Fruit fly (Drosophila melanogaster) whole organism, pupa: ENCODE data around the gene CG43445.

Experiments used
- CG15710 ChIP-seq: fragments of 200-800 bp; sonication (Bioruptor generic); optimal IDR thresholded peaks from 2 replicates; lab custom pipeline; 2018; ENCODE audit warnings: missing biosample characterization, mild to moderate bottlenecking, missing genetic modification characterization, moderate library complexity
- CG8159 ChIP-seq: fragments of 200-800 bp; sonication (Bioruptor generic); optimal IDR thresholded peaks from 3 replicates; lab custom pipeline; 2018; ENCODE audit warnings: missing biosample characterization, mild to moderate bottlenecking, missing genetic modification characterization, moderate library complexity

DNA sequence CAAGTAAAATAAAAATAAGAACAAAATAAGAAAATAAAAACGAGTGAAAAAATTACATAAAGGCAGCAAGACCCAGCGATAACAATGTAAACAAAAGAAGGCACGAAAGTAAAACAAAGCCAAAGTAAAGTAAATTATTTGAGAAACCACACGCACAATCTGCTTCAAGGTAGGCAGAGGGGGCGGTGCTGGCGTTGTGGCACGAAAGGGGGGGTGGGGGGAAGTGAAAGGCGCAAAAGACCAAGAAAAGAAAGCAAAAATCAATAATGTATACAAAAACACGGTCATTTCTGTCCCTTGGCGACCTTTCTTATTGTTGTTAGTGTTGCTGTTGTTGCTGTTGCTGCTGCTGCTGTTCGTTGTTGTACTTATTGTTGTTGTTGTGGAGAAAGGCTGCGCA, 13.9 kb upstream of the CG43445 start:
- TF ChIP-seq CG8159 (tag; lab: Kevin White, UChicago) = no peak
- no peak for TF ChIP-seq CG15710 (tag; lab: Kevin White, UChicago)
